Worm (Caenorhabditis elegans): ENCODE measurements around the gene Y94H6A.2.
"Not testable (repeated sequence)": the region's sequence is repeated elsewhere in the genome, so short reads cannot be mapped to it uniquely, and the experiment has no call there.

Y94H6A.2 gene

ce11 chrIV:2775992-2776630 is 46.0 kb downstream of the Y94H6A.2 start (continued):
- TF ChIP-seq hif-1 (tag; optimal IDR thresholded peaks at IDR 0.05), result peak in 1 of 2 experiments; percentile 29
- TF ChIP-seq lin-29 (GFP tag; IDR thresholded peaks at IDR 0.05), result no peak
- TF ChIP-seq skn-1 (tag; optimal IDR thresholded peaks at IDR 0.05), result no peak
- TF ChIP-seq nhr-42 (GFP tag; IDR thresholded peaks at IDR 0.05), result no peak
- TF ChIP-seq lin-1 (GFP tag; IDR thresholded peaks at IDR 0.05), result 0 out of 2 replicates have a peak, but pooled peaks have one; percentile 42
- peak; percentile 5 for TF ChIP-seq fkh-10 (GFP tag; optimal IDR thresholded peaks at IDR 0.05)
- no peak for TF ChIP-seq nhr-111 (GFP tag; optimal IDR thresholded peaks at IDR 0.05)
- TF ChIP-seq mxl-3 (GFP tag; optimal IDR thresholded peaks at IDR 0.05), result no peak
- no peak for TF ChIP-seq F49E8.2 (tag; optimal IDR thresholded peaks at IDR 0.05; ENCODE audit: borderline replicate concordance)
- TF ChIP-seq lsy-2 (tag; optimal IDR thresholded peaks at IDR 0.05), result no peak
- TF ChIP-seq tra-1 (GFP tag; IDR thresholded peaks at IDR 0.05), result peak; percentile 52; the same call in 1 of the 2 replicates
- TF ChIP-seq pqm-1 (tag; optimal IDR thresholded peaks at IDR 0.05), result no peak
- no peak for TF ChIP-seq lin-15B (tag; optimal IDR thresholded peaks at IDR 0.05)
- no peak for TF ChIP-seq vab-7 (GFP tag; IDR thresholded peaks at IDR 0.05)
- TF ChIP-seq ztf-11 (tag; optimal IDR thresholded peaks at IDR 0.05), result no peak
- TF ChIP-seq nhr-10 (tag; optimal IDR thresholded peaks at IDR 0.05), result no peak
- no peak for TF ChIP-seq snpc-1.2 (GFP tag; IDR thresholded peaks at IDR 0.05)
- TF ChIP-seq lin-38 (GFP tag; IDR thresholded peaks at IDR 0.05), result no peak
- no peak for TF ChIP-seq nhr-41 (GFP tag; IDR thresholded peaks at IDR 0.05)
- no peak for TF ChIP-seq daf-8 (GFP tag; IDR thresholded peaks at IDR 0.05)
- TF ChIP-seq nhr-237 (tag; optimal IDR thresholded peaks at IDR 0.05), result no peak
- TF ChIP-seq saeg-2 (GFP tag; IDR thresholded peaks at IDR 0.05), result no peak
- no peak for TF ChIP-seq F44E2.7 (GFP tag; IDR thresholded peaks at IDR 0.05)
- TF ChIP-seq ces-1 (GFP tag; optimal IDR thresholded peaks at IDR 0.05), result no peak
- TF ChIP-seq cey-2 (tag; optimal IDR thresholded peaks at IDR 0.05; ENCODE audit: borderline replicate concordance, insufficient read depth), result no peak
- peak; percentile 7 for TF ChIP-seq dve-1 (tag; optimal IDR thresholded peaks at IDR 0.05; ENCODE audit: insufficient read depth)
- TF ChIP-seq D1046.2 (GFP tag; IDR thresholded peaks at IDR 0.05), result no peak
- peak; percentile 74 for TF ChIP-seq hmg-1.1 (GFP tag; IDR thresholded peaks at IDR 0.05)

- TF ChIP-seq hmg-1.1 (GFP tag; IDR thresholded peaks at IDR 0.05) (no peak), sdz-12 (GFP tag; optimal IDR thresholded peaks at IDR 0.05) (no peak), dmd-8 (GFP tag; IDR thresholded peaks at IDR 0.05) (no peak), mep-1 (tag; optimal IDR thresholded peaks at IDR 0.05) (no peak), lin-13 (GFP tag; optimal IDR thresholded peaks at IDR 0.05) (no peak), zfp-3 (GFP tag; conservative IDR thresholded peaks at IDR 0.05) (no peak), hlh-11 (tag; optimal IDR thresholded peaks at IDR 0.05) (no peak), vab-7 (GFP tag; IDR thresholded peaks at IDR 0.05) (no peak), unc-130 (GFP tag; optimal IDR thresholded peaks at IDR 0.05) (no peak), lin-39 (tag; optimal IDR thresholded peaks at IDR 0.05) (no peak), unc-39 (tag; optimal IDR thresholded peaks at IDR 0.05) (no peak)
Measured at ce11 chrIV:2776733-2777132, 46.6 kb downstream of the Y94H6A.2 start.

ce11 chrIV:2777841-2778240 is 47.7 kb downstream of the Y94H6A.2 start, which contains the start of gene Y54G2A.72:
Gene Y54G2A.72, plus strand, starts transcription at chrIV:2778141.
- TF ChIP-seq F37D6.2 (tag; optimal IDR thresholded peaks at IDR 0.05); attf-4 (tag; optimal IDR thresholded peaks at IDR 0.05); T26A8.4 (GFP tag; IDR thresholded peaks at IDR 0.05): not testable (repeated sequence)
